Fruit fly (Drosophila melanogaster) whole organism, embryonic: ENCODE data around the gene CG34028.

Source experiments
- Ada2b ChIP-seq: fragments of 200-800 bp; sonication (Bioruptor generic); IDR thresholded peaks from 2 replicates; pipeline ENCODE4 v1.3.6; 2022; ENCODE audit warnings: missing biosample characterization, missing genetic modification characterization
- CG15479 ChIP-seq: fragments of 200-800 bp; sonication (Bioruptor generic); optimal IDR thresholded peaks from 3 replicates; lab custom pipeline; 2019; ENCODE audit warnings: missing biosample characterization, mild to moderate bottlenecking, missing genetic modification characterization, moderate library complexity
- CG3281 ChIP-seq: fragments of 200-800 bp; sonication (Bioruptor generic); optimal IDR thresholded peaks from 3 replicates; lab custom pipeline; 2017; ENCODE audit warnings: missing biosample characterization, mild to moderate bottlenecking, missing genetic modification characterization
- CG9876 ChIP-seq: fragments of 200-800 bp; sonication (Bioruptor generic); optimal IDR thresholded peaks from 2 replicates; lab custom pipeline; 2016; ENCODE audit warnings: missing biosample characterization, missing genetic modification characterization
- grau ChIP-seq: fragments of 200-800 bp; optimal IDR thresholded peaks from 3 replicates; lab custom pipeline; 2019; ENCODE audit warnings: missing biosample characterization, mild to moderate bottlenecking, missing genetic modification characterization, moderate library complexity
- onecut ChIP-seq: fragments of 200-800 bp; sonication (Bioruptor generic); IDR thresholded peaks from 2 replicates; pipeline ENCODE4 v1.3.6; 2022; ENCODE audit warnings: missing biosample characterization, missing genetic modification characterization

dm6 chrX:9486802-9487201 lies 24.5 kb upstream of the CG34028 start:
- TF ChIP-seq grau (tag; lab: Kevin White, UChicago) (peak; percentile 33), Ada2b (GFP tag; lab: Robert Waterston, UW) (peak; percentile 64), CG9876 (GFP tag; lab: Kevin White, UChicago) (peak; percentile 24), CG3281 (peak; percentile 46), onecut (GFP tag; lab: Robert Waterston, UW) (peak; percentile 79), CG15479 (GFP tag; lab: Kevin White, UChicago) (no peak)
